Fruit fly (Drosophila melanogaster): ENCODE data around the gene heca.

heca gene

dm6 chr3R:30268733-30269132 is 9.0 kb upstream of the heca start (continued):
- no peak for TF ChIP-seq CG6808 (GFP tag; optimal IDR thresholded peaks at IDR 0.05)
- peak; percentile 40 for TF ChIP-seq CG31627 (GFP tag; optimal IDR thresholded peaks at IDR 0.05)
- no peak for TF ChIP-seq Ets21C (GFP tag; optimal IDR thresholded peaks at IDR 0.05)
- TF ChIP-seq svp (GFP tag) = peak; percentile 64
- TF ChIP-seq fkh (GFP tag; optimal IDR thresholded peaks at IDR 0.05) = no peak
- TF ChIP-seq cyc (GFP tag; optimal IDR thresholded peaks at IDR 0.05) = peak; percentile 38
- TF ChIP-seq Lpt (GFP tag; optimal IDR thresholded peaks at IDR 0.05) = no peak
- peak; percentile 13 for TF ChIP-seq Sox102F (GFP tag; optimal IDR thresholded peaks at IDR 0.05)
- no peak for TF ChIP-seq Eip93F (GFP tag; optimal IDR thresholded peaks at IDR 0.05)
- peak; percentile 20 for TF ChIP-seq spab (GFP tag; optimal IDR thresholded peaks at IDR 0.05)
- TF ChIP-seq topi (GFP tag; optimal IDR thresholded peaks at IDR 0.05) = peak; percentile 49
- TF ChIP-seq dsx (GFP tag; optimal IDR thresholded peaks at IDR 0.05; ENCODE audit: poor library complexity, severe bottlenecking) = peak; percentile 4
- peak; percentile 62 for TF ChIP-seq Met (GFP tag; optimal IDR thresholded peaks at IDR 0.05)
- TF ChIP-seq Blimp-1 (GFP tag; optimal IDR thresholded peaks at IDR 0.05) = no peak
- peak; percentile 28 for TF ChIP-seq CG11902 (GFP tag; optimal IDR thresholded peaks at IDR 0.05)
- TF ChIP-seq pdm3 (GFP tag; optimal IDR thresholded peaks at IDR 0.05) = peak; percentile 33

dm6 chr3R:30270318-30271119 is 7.2 kb upstream of the heca start:
- TF ChIP-seq CG6808 (GFP tag; optimal IDR thresholded peaks at IDR 0.05) = peak; percentile 67
- TF ChIP-seq fd59A (GFP tag; optimal IDR thresholded peaks at IDR 0.05) = peak; percentile 48
- no peak for TF ChIP-seq net (GFP tag; optimal IDR thresholded peaks at IDR 0.05)
- TF ChIP-seq pdm3 (GFP tag; optimal IDR thresholded peaks at IDR 0.05) = peak; percentile 42
- TF ChIP-seq svp (GFP tag) = peak; percentile 46
- peak; percentile 49 to 61 for TF ChIP-seq ss (GFP tag; optimal IDR thresholded peaks at IDR 0.05)
- peak; percentile 18 for TF ChIP-seq CG11762 (GFP tag; optimal IDR thresholded peaks at IDR 0.05; ENCODE audit: insufficient read depth)
- peak; percentile 7 for TF ChIP-seq Ets21C (GFP tag; optimal IDR thresholded peaks at IDR 0.05)
- TF ChIP-seq achi (GFP tag; optimal IDR thresholded peaks at IDR 0.05) = peak; percentile 59
- no peak for TF ChIP-seq cyc (GFP tag; optimal IDR thresholded peaks at IDR 0.05)
- peak; percentile 55 for TF ChIP-seq Hr4 (GFP tag; optimal IDR thresholded peaks at IDR 0.05)
- TF ChIP-seq dsx (GFP tag; optimal IDR thresholded peaks at IDR 0.05; ENCODE audit: poor library complexity, severe bottlenecking) = peak; percentile 27
- TF ChIP-seq CG11902 (GFP tag; optimal IDR thresholded peaks at IDR 0.05) = no peak
- peak; percentile 56 for TF ChIP-seq Eip75B (GFP tag; optimal IDR thresholded peaks at IDR 0.05)
- TF ChIP-seq dac (GFP tag; optimal IDR thresholded peaks at IDR 0.05) = peak; percentile 25
- no peak for TF ChIP-seq fkh (GFP tag; optimal IDR thresholded peaks at IDR 0.05)
- peak; percentile 2 for TF ChIP-seq Sox102F (GFP tag; optimal IDR thresholded peaks at IDR 0.05)
- TF ChIP-seq CG10669 (GFP tag; optimal IDR thresholded peaks at IDR 0.05) = peak; percentile 52
- peak; percentile 25 for TF ChIP-seq Eip78C (GFP tag)
- TF ChIP-seq OdsH (GFP tag; optimal IDR thresholded peaks at IDR 0.05) = peak; percentile 49
- peak; percentile 65 for TF ChIP-seq CG3032 (tag; optimal IDR thresholded peaks at IDR 0.05)
- peak; percentile 3 for TF ChIP-seq CG6792 (GFP tag; optimal IDR thresholded peaks at IDR 0.05)
- peak; percentile 34 for TF ChIP-seq Sox14 (GFP tag; optimal IDR thresholded peaks at IDR 0.05)
- TF ChIP-seq CG7368 (GFP tag; optimal IDR thresholded peaks at IDR 0.05) = peak; percentile 6
- TF ChIP-seq Lpt (GFP tag; optimal IDR thresholded peaks at IDR 0.05) = peak; percentile 55
- peak; percentile 12; the same call in 1 of the 2 replicates for TF ChIP-seq Gug (GFP tag; IDR thresholded peaks at IDR 0.05)
- no peak for TF ChIP-seq Sox15 (GFP tag; optimal IDR thresholded peaks at IDR 0.05)
- no peak for TF ChIP-seq Eip93F (GFP tag; optimal IDR thresholded peaks at IDR 0.05)
- TF ChIP-seq CG8632 (GFP tag; optimal IDR thresholded peaks at IDR 0.05) = peak; percentile 34
- peak; percentile 40 for TF ChIP-seq CG6854 (GFP tag; optimal IDR thresholded peaks at IDR 0.05)
- peak; percentile 41 for TF ChIP-seq acj6 (GFP tag; optimal IDR thresholded peaks at IDR 0.05)
- TF ChIP-seq CG1621 (tag; optimal IDR thresholded peaks at IDR 0.05) = peak; percentile 58
- TF ChIP-seq CG11294 (GFP tag; IDR thresholded peaks at IDR 0.05) = no peak
- peak; percentile 66 for TF ChIP-seq spab (GFP tag; optimal IDR thresholded peaks at IDR 0.05)
- peak; percentile 48 for TF ChIP-seq esn (GFP tag; optimal IDR thresholded peaks at IDR 0.05)
- TF ChIP-seq salr (GFP tag; optimal IDR thresholded peaks at IDR 0.05) = peak in 1 of 2 experiments; percentile 15
- TF ChIP-seq CG6276 (GFP tag; optimal IDR thresholded peaks at IDR 0.05) = peak; percentile 52
- peak; percentile 64 for TF ChIP-seq CG10631 (GFP tag; optimal IDR thresholded peaks at IDR 0.05)
- no peak for TF ChIP-seq Met (GFP tag; optimal IDR thresholded peaks at IDR 0.05)
- TF ChIP-seq CG4318 (GFP tag; optimal IDR thresholded peaks at IDR 0.05) = peak; percentile 62
- TF ChIP-seq CG15336 (GFP tag; IDR thresholded peaks at IDR 0.05) = peak; percentile 67
- peak; percentile 32 for TF ChIP-seq topi (GFP tag; optimal IDR thresholded peaks at IDR 0.05)
- peak; percentile 2 for TF ChIP-seq CG34406 (GFP tag; optimal IDR thresholded peaks at IDR 0.05)

All from whole organism, prepupa.